Worm (Caenorhabditis elegans) whole organism, dauer: Measurements from ENCODE around the gene Y37H2A.11.

ENCODE experiments used
- unc-62 ChIP-seq: sonication (generic microtip); optimal IDR thresholded peaks from 2 replicates; lab custom pipeline; 2017; ENCODE audit warnings: missing biosample characterization, missing genetic modification reagents, missing genetic modification characterization

Gene Y37H2A.11

DNA sequence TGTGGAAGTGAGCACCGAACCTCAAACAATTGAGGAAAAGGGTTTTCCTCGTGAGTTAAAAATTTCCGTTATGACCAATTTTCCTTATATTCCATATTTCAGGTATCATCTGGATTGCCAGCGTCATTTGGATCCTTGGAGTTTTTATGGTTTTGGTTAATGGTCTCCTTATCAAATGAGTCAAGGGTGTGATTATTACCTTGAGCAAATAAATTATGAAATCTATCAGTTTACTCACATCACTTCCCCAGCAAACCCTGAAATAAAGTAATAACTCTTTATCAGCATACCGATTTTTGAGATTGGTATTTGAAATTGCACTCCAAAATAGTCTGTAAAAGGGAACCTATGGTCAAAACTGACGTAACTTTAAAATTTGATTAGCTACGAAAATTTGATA, 3.2 kb downstream of the Y37H2A.11 start:
- no peak for TF ChIP-seq unc-62 (GFP tag; lab: Kevin White, UChicago)

DNA sequence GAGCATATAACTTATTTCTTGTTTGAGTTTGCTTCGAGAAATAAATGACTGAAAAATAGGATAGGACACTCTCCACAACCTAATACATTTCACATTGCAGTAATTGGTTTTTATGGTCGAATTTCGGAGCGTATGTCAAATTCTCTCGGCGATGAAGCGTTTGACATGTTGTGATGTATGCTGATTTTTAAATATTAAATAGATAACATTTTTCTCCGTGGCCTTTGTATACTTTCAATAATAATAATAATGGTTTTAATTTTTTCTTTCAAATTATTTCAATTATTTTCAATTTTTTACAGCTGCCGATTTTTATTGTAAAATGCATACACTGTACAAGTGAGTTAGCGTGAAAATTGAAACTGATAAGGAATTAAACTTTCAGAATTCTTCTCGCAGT, 4.8 kb downstream of the Y37H2A.11 start, which contains the start of gene C14A6.3:
Gene C14A6.3 (plus strand): TSS at position 301 of the 400 bp plus-strand sequence.
- no peak for TF ChIP-seq unc-62 (GFP tag; lab: Kevin White, UChicago)

DNA sequence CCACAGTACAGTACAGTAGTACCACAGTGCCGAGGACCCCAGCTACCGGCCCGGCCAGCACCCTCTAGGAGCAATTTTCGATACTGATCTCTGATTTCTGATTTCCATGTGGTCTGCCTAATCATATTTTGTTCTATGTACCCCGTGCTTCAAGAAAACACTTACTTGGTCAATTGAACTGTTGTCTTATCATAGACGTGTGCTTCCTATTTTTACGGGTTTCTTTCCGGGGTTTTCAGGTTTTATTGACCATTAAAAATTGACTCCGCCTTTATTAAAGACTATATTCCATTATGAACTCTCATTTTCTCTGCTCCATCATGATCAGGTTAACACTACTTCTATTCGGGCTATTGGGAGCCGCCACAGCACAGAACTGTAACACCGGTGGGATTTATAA, 16.4 kb downstream of the Y37H2A.11 start, which contains the start of gene clec-48:
Gene clec-48 (plus strand): TSS at position 320 of the 400 bp plus-strand sequence.
- TF ChIP-seq unc-62 (GFP tag; lab: Kevin White, UChicago) = no peak

DNA sequence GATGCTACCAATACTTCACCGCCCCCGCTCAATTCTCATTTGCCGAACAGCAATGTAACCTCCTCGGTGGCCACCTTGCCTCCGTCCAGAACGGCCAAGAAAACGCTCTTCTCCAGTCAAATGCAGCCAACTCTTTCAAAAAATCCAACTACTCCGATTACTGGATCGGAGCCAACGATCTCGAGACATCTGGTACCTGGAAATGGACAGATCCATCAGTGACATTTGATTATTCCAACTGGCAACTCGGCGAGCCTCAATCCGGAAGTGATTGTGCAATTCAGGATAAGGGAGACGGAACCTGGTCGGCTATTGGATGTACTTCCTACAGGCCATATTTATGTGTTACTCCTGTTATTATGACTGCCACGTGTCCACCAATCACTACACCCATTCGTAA, 16.9 kb downstream of the Y37H2A.11 start:
- no peak for TF ChIP-seq unc-62 (GFP tag; lab: Kevin White, UChicago)

DNA sequence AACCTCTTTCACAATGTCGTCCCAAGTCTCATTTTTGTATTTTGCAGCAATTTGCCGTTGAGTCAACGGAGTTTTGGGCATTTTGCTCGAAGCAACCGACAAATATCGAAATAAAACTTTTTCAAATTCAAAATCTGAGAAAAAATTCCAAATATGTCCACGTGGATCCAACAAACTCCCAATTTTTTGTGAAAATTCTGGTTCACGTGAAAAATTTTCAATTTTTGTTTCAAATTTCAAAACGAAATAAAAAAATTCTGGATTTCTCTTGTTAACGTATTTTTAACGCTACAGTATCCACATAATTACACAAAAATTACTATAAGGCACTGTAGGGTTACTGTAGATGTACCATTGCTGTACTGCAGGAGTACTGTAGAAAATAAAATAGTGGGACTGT, 20.0 kb downstream of the Y37H2A.11 start, which contains the start of gene C14A6.13:
Gene C14A6.13 (minus strand): TSS at position 101 of the 400 bp plus-strand sequence.
- TF ChIP-seq unc-62 (GFP tag; lab: Kevin White, UChicago) = no peak

DNA sequence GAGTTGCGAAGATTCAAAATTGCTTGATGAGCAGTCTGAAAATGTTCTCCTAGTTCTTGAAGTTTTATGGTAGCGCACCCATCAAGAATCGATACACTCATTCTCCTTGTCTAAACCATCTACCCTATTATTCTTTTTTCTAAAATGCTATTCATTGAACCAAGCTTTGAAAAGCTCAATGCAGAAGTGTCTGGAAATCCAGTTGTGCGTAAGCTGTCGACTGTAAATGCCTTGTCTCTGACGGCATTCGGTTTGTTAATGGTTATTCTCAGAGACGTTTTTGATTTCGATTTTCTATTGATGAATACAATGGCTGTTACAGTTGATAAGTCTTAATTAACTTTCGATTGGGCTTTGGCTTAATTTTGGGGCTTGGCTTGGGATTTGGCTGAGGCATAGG, 21.3 kb downstream of the Y37H2A.11 start, which contains the start of gene C14A6.12:
Gene C14A6.12 (minus strand): TSS at position 101 of the 400 bp plus-strand sequence.
- no peak for TF ChIP-seq unc-62 (GFP tag; lab: Kevin White, UChicago)

DNA sequence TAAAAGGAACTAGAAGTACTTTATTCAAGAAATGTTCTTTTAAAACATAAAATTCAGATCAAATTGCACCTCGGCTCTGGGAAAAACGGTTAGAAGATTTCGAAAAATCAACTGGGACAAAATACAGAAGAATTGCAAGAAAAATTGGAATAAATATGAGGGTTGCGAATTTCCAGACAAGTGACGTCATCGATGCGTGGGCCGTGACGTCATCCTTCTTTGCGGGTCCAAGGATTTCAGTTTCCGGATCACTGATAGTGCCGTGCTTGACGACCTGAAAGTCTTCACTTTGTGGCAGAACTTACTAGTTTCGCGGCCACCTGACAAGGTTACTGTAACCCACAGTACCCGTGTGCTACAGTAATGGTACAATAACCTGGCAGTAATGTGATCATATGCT, 22.2 kb downstream of the Y37H2A.11 start:
- TF ChIP-seq unc-62 (GFP tag; lab: Kevin White, UChicago) = no peak

DNA sequence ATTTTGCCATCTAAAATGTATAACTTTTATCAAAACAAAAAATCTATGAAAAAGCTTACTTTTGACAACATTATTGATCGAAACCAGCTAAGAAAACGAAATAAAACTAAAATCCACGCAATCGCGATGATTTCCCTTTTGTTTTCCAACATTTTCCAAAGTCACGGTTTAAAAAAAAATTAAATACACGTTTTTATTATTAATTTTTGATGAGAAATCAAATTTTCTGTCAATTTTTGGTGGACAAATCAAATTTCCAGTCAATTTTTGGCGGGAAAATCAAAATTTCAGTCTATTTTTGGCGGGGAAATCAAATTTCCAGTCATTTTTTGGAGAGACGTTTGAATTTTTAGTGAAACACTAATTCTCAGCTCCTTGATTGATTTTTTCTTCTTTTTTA, 23.5 kb downstream of the Y37H2A.11 start, which contains the start of gene C14A6.5:
Gene C14A6.5 (minus strand): TSS at position 101 of the 400 bp plus-strand sequence.
- no peak for TF ChIP-seq unc-62 (GFP tag; lab: Kevin White, UChicago)

DNA sequence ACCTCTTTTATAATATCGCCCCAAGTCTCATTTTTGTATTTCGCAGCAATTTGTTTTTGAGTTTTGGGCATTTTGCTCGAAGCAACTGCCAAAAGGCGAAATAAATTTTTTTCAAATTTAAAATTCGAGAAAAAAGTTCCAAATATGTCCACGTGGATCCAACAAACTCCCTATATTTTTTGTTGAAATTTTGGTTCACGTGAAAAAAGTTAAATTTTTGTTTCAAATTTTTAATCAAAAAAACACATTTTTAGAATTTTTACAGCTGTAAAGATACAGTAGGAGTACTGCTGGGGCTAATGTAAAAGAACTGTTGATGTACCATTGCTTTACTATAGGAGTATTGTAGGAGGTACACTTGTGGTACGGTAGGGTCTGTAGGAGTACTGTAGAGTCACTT, 25.9 kb downstream of the Y37H2A.11 start, which contains the start of gene C14A6.6:
Gene C14A6.6 (minus strand): TSS at position 101 of the 400 bp plus-strand sequence.
- no peak for TF ChIP-seq unc-62 (GFP tag; lab: Kevin White, UChicago)

DNA sequence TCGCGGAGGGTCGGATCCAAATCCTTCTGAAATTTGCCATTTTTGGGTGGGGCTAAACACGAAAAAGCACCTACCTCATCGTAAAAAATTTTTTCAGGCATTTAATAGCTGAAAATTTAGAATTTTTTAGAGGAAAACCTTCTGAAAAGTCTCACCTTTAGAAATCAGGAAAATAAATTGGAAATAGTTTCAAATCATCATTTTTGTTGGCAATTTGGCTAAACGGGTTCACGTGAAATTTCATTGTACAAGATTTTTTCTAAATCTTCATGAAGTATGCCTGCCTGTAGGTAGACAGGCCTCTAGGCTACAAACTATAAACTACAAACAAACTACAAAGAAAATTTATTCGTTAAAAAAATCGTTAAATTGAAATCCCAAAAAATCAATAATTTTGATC, 27.0 kb downstream of the Y37H2A.11 start, which contains the start of gene C14A6.7:
Gene C14A6.7 (minus strand): TSS at position 101 of the 400 bp plus-strand sequence.
- TF ChIP-seq unc-62 (GFP tag; lab: Kevin White, UChicago) = no peak

DNA sequence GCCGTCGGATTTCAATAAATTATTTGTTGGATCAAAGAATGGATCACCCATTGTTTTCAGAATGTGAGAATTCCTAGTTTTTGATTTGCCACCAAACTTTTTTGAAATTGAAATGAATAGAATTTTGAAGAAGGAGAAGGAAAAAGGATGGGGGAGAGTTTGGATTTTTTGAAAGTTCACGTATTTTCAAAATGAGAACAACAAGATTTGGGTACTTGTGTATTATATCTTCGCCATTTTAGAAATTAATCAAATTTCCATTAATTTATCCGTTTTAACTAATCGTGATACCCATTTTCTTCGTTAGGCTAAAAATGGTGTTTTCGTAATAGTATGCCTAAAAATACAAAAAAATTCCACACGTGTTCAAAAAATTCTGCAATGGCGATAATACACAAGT, 30.3 kb downstream of the Y37H2A.11 start, which contains the start of gene C14A6.8:
Gene C14A6.8 (minus strand): TSS at position 101 of the 400 bp plus-strand sequence.
- no peak for TF ChIP-seq unc-62 (GFP tag; lab: Kevin White, UChicago)

DNA sequence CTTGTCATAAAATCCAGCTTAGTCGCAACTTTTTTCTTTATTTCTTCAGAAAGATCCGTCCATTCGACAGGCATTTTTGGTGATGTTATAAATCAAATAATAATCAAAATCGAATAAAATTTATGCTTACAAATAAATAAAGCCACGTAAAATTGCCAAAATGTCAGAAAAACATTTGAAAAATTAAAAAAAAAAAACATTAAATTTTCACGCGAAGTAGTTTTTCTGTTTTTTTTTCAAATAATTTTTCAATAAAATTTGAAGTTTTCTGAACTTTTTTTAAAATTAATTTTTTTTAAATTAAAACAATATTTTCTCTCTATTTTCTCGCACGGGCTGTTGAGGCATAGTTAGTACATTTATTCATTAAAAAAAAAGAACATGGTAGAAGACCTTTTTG, 37.4 kb downstream of the Y37H2A.11 start, which contains the start of gene C31G12.4:
Gene C31G12.4 (minus strand): TSS at position 101 of the 400 bp plus-strand sequence.
- TF ChIP-seq unc-62 (GFP tag; lab: Kevin White, UChicago) = no peak

DNA sequence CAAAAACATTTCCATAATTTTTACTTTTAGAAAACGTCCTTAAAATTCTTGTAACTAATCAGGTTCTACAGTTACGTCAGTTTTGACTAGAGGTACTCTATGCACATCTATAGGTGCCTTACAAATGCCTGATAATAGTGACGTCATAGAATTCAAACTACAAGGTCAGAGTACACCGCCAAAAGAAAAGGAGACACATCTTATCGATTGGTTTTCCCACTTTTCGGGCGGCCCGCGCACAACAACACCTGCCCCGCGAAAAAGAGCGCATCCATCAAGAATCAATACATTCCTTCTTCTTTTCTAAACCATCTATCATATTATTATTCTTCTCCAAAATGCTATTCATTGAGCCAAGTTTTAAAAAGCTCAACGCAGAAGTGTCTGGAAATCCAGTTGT, 38.4 kb downstream of the Y37H2A.11 start, which contains the start of gene C31G12.1:
Gene C31G12.1 (plus strand): TSS at position 301 of the 400 bp plus-strand sequence.
- TF ChIP-seq unc-62 (GFP tag; lab: Kevin White, UChicago) = no peak

DNA sequence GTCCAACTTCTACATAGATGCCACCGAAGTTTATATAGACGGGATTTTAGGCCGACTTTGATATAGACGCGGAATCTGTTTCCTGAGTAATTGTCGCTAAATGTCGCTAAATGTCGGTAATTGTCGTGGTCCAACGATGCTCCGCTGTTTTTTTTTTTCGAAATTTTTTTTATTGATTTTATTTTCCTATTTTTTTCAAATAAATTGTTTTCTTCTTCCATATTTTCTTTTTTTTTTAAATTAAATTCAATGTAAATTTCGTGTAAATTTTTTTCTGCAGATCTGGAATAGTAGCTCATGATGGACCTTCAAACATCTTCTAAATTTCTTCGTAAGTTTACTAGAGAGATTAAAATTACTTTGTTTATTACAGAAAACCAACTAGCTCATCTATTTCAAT, 43.6 kb downstream of the Y37H2A.11 start, which contains the start of gene C31G12.3:
Gene C31G12.3 (plus strand): TSS at position 301 of the 400 bp plus-strand sequence.
- TF ChIP-seq unc-62 (GFP tag; lab: Kevin White, UChicago) = no peak

DNA sequence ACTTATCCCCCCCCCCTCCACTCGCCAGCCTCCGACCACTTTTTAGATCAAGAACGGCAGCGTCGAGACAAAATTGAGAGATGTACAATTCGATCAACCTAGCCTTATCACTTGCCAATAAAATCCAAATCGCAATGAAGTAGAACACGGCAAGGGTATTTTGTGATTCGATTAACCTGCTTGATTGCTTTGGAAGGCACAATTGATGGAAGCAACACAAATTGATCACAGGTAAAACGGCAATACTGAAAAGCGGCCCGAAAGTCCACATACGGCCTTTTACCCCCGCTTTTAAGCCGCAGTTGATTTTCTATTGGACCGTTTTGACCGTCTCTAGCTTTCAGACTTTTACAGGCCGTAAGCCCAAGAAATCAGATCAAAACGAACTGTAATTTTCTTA, 47.1 kb downstream of the Y37H2A.11 start, which contains the start of gene clec-245:
Gene clec-245 (minus strand): TSS at position 101 of the 400 bp plus-strand sequence.
- TF ChIP-seq unc-62 (GFP tag; lab: Kevin White, UChicago) = no peak

DNA sequence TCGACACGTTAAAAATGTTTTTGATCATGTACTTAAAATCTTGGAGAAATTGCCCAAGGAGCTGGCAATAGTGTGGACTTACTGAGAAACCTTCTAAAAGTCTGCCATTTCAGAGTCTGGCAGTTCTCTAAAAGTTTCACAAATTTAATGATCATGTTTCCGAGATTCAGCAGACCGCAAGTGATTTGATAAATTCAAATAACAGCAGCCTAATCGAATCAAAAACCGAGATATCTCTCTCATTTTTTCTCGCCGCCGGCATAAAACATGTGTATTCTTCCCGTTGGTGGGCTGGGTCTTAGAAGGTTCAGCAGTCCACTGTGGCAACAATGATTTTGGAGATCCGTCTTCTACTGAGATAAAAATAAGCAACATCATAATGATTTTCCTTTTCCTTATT, 47.9 kb downstream of the Y37H2A.11 start, which contains the start of gene clec-246:
Gene clec-246 (plus strand): TSS at position 301 of the 400 bp plus-strand sequence.
- no peak for TF ChIP-seq unc-62 (GFP tag; lab: Kevin White, UChicago)

DNA sequence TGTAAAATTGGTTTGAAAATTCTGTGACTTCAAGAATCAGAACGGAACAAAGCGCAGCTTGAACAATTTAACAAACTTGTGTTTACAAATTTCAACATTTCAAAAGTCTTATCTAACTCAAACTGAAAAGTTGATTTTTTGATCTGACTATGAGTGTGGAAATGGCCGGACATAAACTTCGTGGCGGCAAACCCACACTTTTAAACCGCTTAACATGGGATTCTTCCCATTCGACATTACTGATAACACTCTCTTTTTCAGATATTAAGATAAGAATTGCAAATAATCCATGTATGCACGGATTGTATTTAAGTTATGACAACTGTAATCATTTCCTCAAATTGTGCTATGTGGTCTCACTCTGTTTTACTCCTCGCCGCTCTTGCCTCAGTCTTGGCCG, 49.9 kb downstream of the Y37H2A.11 start, which contains the start of gene clec-42:
Gene clec-42 (plus strand): TSS at position 285 of the 400 bp plus-strand sequence.
- TF ChIP-seq unc-62 (GFP tag; lab: Kevin White, UChicago) = no peak
